Worm (Caenorhabditis elegans) whole organism, L1 larva: ENCODE data around the gene ZK938.3.

Source experiments
- C16A3.4 ChIP-seq: fragments of 150-350 bp; optimal IDR thresholded peaks from 2 replicates; lab custom pipeline; 2014; ENCODE audit warnings: missing biosample characterization, missing genetic modification characterization
- C34B4.2 ChIP-seq: sonication (generic microtip); optimal IDR thresholded peaks from 2 replicates; lab custom pipeline; 2017; ENCODE audit warnings: mild to moderate bottlenecking, missing genetic modification characterization, missing compliant biosample characterization
- F16B12.6 ChIP-seq: fragments of 150-350 bp; optimal IDR thresholded peaks from 2 replicates; lab custom pipeline; 2014; ENCODE audit warnings: missing biosample characterization, missing genetic modification characterization
- ceh-8 ChIP-seq: fragments of 200-800 bp; sonication (Bioruptor generic); optimal IDR thresholded peaks from 2 replicates; lab custom pipeline; 2018; ENCODE audit warnings: mild to moderate bottlenecking, missing genetic modification characterization, moderate library complexity, missing compliant biosample characterization
- ceh-88 ChIP-seq: fragments of 200-800 bp; sonication (Bioruptor generic); IDR thresholded peaks from 2 replicates; pipeline ENCODE4 v1.3.6; 2022; ENCODE audit warnings: missing genetic modification characterization, missing compliant biosample characterization
- ces-1 ChIP-seq: fragments of 150-350 bp; optimal IDR thresholded peaks from 2 replicates; lab custom pipeline; 2014; ENCODE audit warnings: missing biosample characterization, missing genetic modification reagents, missing genetic modification characterization
- efl-1 ChIP-seq, 4 experiments: fragments of 150-350 bp; optimal IDR thresholded peaks in 3 of 4; peaks in 1 of 4; 1 replicate in 1 of 4; 2 replicates in 3 of 4; lab custom pipeline; 2014; ENCODE audit warnings: missing biosample characterization in 2 of 4, missing genetic modification characterization in 2 of 4, missing genetic modification reagents in 2 of 4
- efl-3 ChIP-seq: fragments of 200-800 bp; sonication (Bioruptor generic); optimal IDR thresholded peaks from 2 replicates; lab custom pipeline; 2018; ENCODE audit warnings: mild to moderate bottlenecking, missing genetic modification characterization, missing compliant biosample characterization
- egl-13 ChIP-seq: sonication (generic microtip); optimal IDR thresholded peaks from 2 replicates; lab custom pipeline; 2016; ENCODE audit warnings: missing genotype, missing genetic modification reagents, missing genetic modification characterization, missing compliant biosample characterization
- elt-2 ChIP-seq: sonication (generic microtip); optimal IDR thresholded peaks from 2 replicates; lab custom pipeline; 2016; ENCODE audit warnings: missing genetic modification characterization, mild to moderate bottlenecking, inconsistent platforms, missing compliant biosample characterization, missing genetic modification reagents
- elt-3 ChIP-seq, 6 experiments: fragments of 150-350 bp in 1 of 6; sonication (generic microtip); optimal IDR thresholded peaks; 2 replicates each; lab custom pipeline; 2017 to 2018; ENCODE audit warnings: missing biosample characterization in 6 of 6, missing genetic modification characterization in 6 of 6, inconsistent platforms in 1 of 6
- ets-5 ChIP-seq: fragments of 200-800 bp; sonication (Bioruptor generic); IDR thresholded peaks from 2 replicates; pipeline ENCODE4 v1.3.6; 2022; ENCODE audit warnings: missing genetic modification characterization, missing compliant biosample characterization
- fkh-10 ChIP-seq: sonication (generic microtip); optimal IDR thresholded peaks from 2 replicates; lab custom pipeline; 2017; ENCODE audit warnings: missing biosample characterization, missing genetic modification reagents, missing genetic modification characterization
- fkh-8 ChIP-seq: sonication (generic microtip); optimal IDR thresholded peaks from 2 replicates; lab custom pipeline; 2016; ENCODE audit warnings: mild to moderate bottlenecking, missing genetic modification characterization, missing compliant biosample characterization
- fos-1 ChIP-seq: fragments of 150-350 bp; optimal IDR thresholded peaks from 2 replicates; lab custom pipeline; 2014; ENCODE audit warnings: missing biosample characterization, missing genetic modification characterization
- hlh-17 ChIP-seq: fragments of 200-800 bp; sonication (Bioruptor generic); optimal IDR thresholded peaks from 2 replicates; lab custom pipeline; 2018; ENCODE audit warnings: missing genetic modification characterization, mild to moderate bottlenecking, missing compliant biosample characterization, moderate library complexity, borderline replicate concordance
- hlh-4 ChIP-seq: sonication (generic microtip); optimal IDR thresholded peaks from 2 replicates; lab custom pipeline; 2016; ENCODE audit warnings: mild to moderate bottlenecking, missing genetic modification characterization, missing compliant biosample characterization
- hpl-2 ChIP-seq: fragments of 150-350 bp; optimal IDR thresholded peaks from 2 replicates; lab custom pipeline; 2014; ENCODE audit warnings: missing biosample characterization, missing genetic modification reagents, missing genetic modification characterization
- isw-1 ChIP-seq: fragments of 200-800 bp; sonication (Bioruptor generic); IDR thresholded peaks from 2 replicates; pipeline ENCODE4 v1.3.6; 2022; ENCODE audit warnings: missing genetic modification characterization, missing compliant biosample characterization
- jun-1 ChIP-seq: fragments of 150-350 bp; optimal IDR thresholded peaks from 2 replicates; lab custom pipeline; 2014; ENCODE audit warnings: missing biosample characterization, missing genetic modification reagents, missing genetic modification characterization
- lin-13 ChIP-seq: fragments of 150-350 bp; optimal IDR thresholded peaks from 2 replicates; lab custom pipeline; 2014; ENCODE audit warnings: missing biosample characterization, missing genetic modification reagents, missing genetic modification characterization
- lin-14 ChIP-seq: fragments of 200-800 bp; sonication (Bioruptor generic); optimal IDR thresholded peaks from 2 replicates; lab custom pipeline; 2018; ENCODE audit warnings: mild to moderate bottlenecking, missing genetic modification characterization, moderate library complexity, missing compliant biosample characterization
- lin-15B ChIP-seq: fragments of 150-350 bp; sonication (generic microtip); optimal IDR thresholded peaks from 3 replicates; lab custom pipeline; 2014; ENCODE audit warnings: missing biosample characterization, missing genetic modification characterization
- lin-35 ChIP-seq, 2 experiments: fragments of 150-350 bp; optimal IDR thresholded peaks; 2 replicates each; lab custom pipeline; 2014; ENCODE audit warnings: missing biosample characterization in 2 of 2, missing genetic modification characterization in 2 of 2, missing genetic modification reagents in 2 of 2
- lir-3 ChIP-seq: sonication (generic microtip); optimal IDR thresholded peaks from 2 replicates; lab custom pipeline; 2016; ENCODE audit warnings: mild to moderate bottlenecking, missing genetic modification characterization, moderate library complexity, missing compliant biosample characterization; ENCODE audit not compliant: poor library complexity
- lsy-2 ChIP-seq, 2 experiments: fragments of 150-350 bp; optimal IDR thresholded peaks; 2 replicates each; lab custom pipeline; 2014; ENCODE audit warnings: missing biosample characterization in 2 of 2, missing genetic modification characterization in 2 of 2
- mab-9 ChIP-seq: fragments of 200-800 bp; sonication (Bioruptor generic); IDR thresholded peaks from 2 replicates; pipeline ENCODE4 v1.3.6; 2022; ENCODE audit warnings: missing genetic modification reagents, missing genetic modification characterization, missing compliant biosample characterization
- mdl-1 ChIP-seq, 2 experiments: fragments of 150-350 bp; optimal IDR thresholded peaks; 2 replicates each; lab custom pipeline; 2014 to 2017; ENCODE audit warnings: missing biosample characterization in 2 of 2, missing genetic modification characterization in 2 of 2, inconsistent platforms in 1 of 2
- nhr-11 ChIP-seq: fragments of 150-350 bp; optimal IDR thresholded peaks from 2 replicates; lab custom pipeline; 2014; ENCODE audit warnings: missing biosample characterization, missing genetic modification characterization
- nhr-20 ChIP-seq: sonication (generic microtip); optimal IDR thresholded peaks from 2 replicates; lab custom pipeline; 2016; ENCODE audit warnings: mild to moderate bottlenecking, missing genetic modification characterization, missing compliant biosample characterization
- nhr-237 ChIP-seq: fragments of 150-350 bp; optimal IDR thresholded peaks from 2 replicates; lab custom pipeline; 2014; ENCODE audit warnings: missing biosample characterization, missing genetic modification characterization
- nhr-71 ChIP-seq: sonication (generic microtip); optimal IDR thresholded peaks from 2 replicates; lab custom pipeline; 2016; ENCODE audit warnings: mild to moderate bottlenecking, missing genetic modification characterization, moderate library complexity, missing compliant biosample characterization
- nhr-76 ChIP-seq: sonication (generic microtip); optimal IDR thresholded peaks from 2 replicates; lab custom pipeline; 2017; ENCODE audit warnings: missing biosample characterization, missing genetic modification characterization
- nhr-90 ChIP-seq: sonication (generic microtip); optimal IDR thresholded peaks from 2 replicates; lab custom pipeline; 2016; ENCODE audit warnings: mild to moderate bottlenecking, missing genetic modification characterization, missing compliant biosample characterization; ENCODE audit not compliant: poor library complexity
- pag-3 ChIP-seq: sonication (generic microtip); optimal IDR thresholded peaks from 2 replicates; lab custom pipeline; 2017; ENCODE audit warnings: missing genetic modification characterization, mild to moderate bottlenecking, missing compliant biosample characterization, antibody characterized with exemption, borderline replicate concordance; ENCODE audit not compliant: insufficient read depth
- pax-3 ChIP-seq: fragments of 200-800 bp; sonication (Bioruptor generic); optimal IDR thresholded peaks from 2 replicates; lab custom pipeline; 2018; ENCODE audit warnings: mild to moderate bottlenecking, missing genetic modification characterization, moderate library complexity, missing compliant biosample characterization
- pqm-1 ChIP-seq: sonication (generic microtip); optimal IDR thresholded peaks from 3 replicates; lab custom pipeline; 2017; ENCODE audit warnings: missing biosample characterization, missing genetic modification characterization
- snpc-4 ChIP-seq: fragments of 150-350 bp; optimal IDR thresholded peaks from 2 replicates; lab custom pipeline; 2014; ENCODE audit warnings: missing biosample characterization, missing genetic modification characterization
- sptf-1 ChIP-seq: fragments of 150-350 bp; optimal IDR thresholded peaks from 2 replicates; lab custom pipeline; 2014; ENCODE audit warnings: missing biosample characterization, missing genetic modification characterization
- sup-37 ChIP-seq: fragments of 200-800 bp; sonication (Bioruptor generic); optimal IDR thresholded peaks from 2 replicates; lab custom pipeline; 2018; ENCODE audit warnings: mild to moderate bottlenecking, missing genetic modification characterization, missing compliant biosample characterization
- unc-130 ChIP-seq: fragments of 150-350 bp; optimal IDR thresholded peaks from 2 replicates; lab custom pipeline; 2017; ENCODE audit warnings: missing biosample characterization, missing genetic modification characterization, inconsistent platforms
- unc-86 ChIP-seq: sonication (generic microtip); optimal IDR thresholded peaks from 2 replicates; lab custom pipeline; 2016; ENCODE audit warnings: missing genetic modification characterization, missing compliant biosample characterization
- vab-15 ChIP-seq: sonication (generic microtip); optimal IDR thresholded peaks from 2 replicates; lab custom pipeline; 2017; ENCODE audit warnings: missing genotype, mild to moderate bottlenecking, missing genetic modification characterization, missing compliant biosample characterization
- xbp-1 ChIP-seq: sonication (generic microtip); optimal IDR thresholded peaks from 2 replicates; lab custom pipeline; 2016; ENCODE audit warnings: missing genetic modification characterization, missing compliant biosample characterization
- zag-1 ChIP-seq: fragments of 150-350 bp; optimal IDR thresholded peaks from 2 replicates; lab custom pipeline; 2014; ENCODE audit warnings: missing biosample characterization, missing genetic modification characterization
- ztf-4 ChIP-seq: fragments of 150-350 bp; optimal IDR thresholded peaks from 2 replicates; lab custom pipeline; 2014; ENCODE audit warnings: missing biosample characterization, missing genetic modification characterization

ZK938.3 gene

ce11 chrII:9797664-9798063 is 36.1 kb downstream of the ZK938.3 start, which contains the start of gene cyp-13A4:
TSS of gene cyp-13A4 (minus strand) at chrII:9797740.
- TF ChIP-seq fkh-10 (GFP tag; lab: Kevin White, UChicago), result no peak
- TF ChIP-seq nhr-11 (tag; lab: Kevin White, UChicago), result no peak
- TF ChIP-seq nhr-76 (tag; lab: Kevin White, UChicago), result no peak
- TF ChIP-seq mab-9 (GFP tag; lab: Robert Waterston, UW), result no peak
- TF ChIP-seq nhr-237 (tag; lab: Kevin White, UChicago), result no peak
- TF ChIP-seq sptf-1 (tag; lab: Kevin White, UChicago), result no peak
- no peak for TF ChIP-seq pax-3 (tag; lab: Kevin White, UChicago)
- TF ChIP-seq ceh-88 (GFP tag; lab: Robert Waterston, UW), result no peak
- no peak for TF ChIP-seq elt-2 (tag; lab: Kevin White, UChicago)
- TF ChIP-seq mdl-1 (tag; optimal IDR thresholded peaks at IDR 0.05; lab: Kevin White, UChicago), result no peak
- TF ChIP-seq lir-3 (tag; lab: Kevin White, UChicago), result no peak
- TF ChIP-seq ets-5 (GFP tag; lab: Robert Waterston, UW), result no peak
- TF ChIP-seq sup-37 (GFP tag; lab: Kevin White, UChicago), result no peak

DNA sequence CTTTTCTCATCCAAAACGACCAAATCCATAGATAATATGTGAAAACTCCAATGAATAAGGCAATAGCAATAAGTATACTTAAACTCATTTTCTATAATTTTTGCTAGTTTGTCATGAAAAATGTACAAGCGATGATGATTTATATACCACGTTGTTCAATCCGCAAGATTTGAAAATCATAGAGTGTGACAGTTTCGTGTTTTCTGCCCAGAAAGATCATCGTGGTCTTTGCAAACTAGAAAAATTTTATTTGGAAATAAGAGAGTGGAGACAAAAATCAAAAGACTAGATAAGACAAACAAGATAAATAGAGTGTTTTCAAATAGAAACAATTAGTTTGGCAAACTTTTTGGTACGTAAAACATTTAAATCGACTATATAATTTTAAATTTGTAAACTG is 40.6 kb downstream of the ZK938.3 start, which contains the start of gene cyp-13A3:
Gene cyp-13A3, minus strand, starts transcription at position 101 of the 400 bp plus-strand sequence.
- no peak for TF ChIP-seq unc-86 (tag; lab: Kevin White, UChicago)
- no peak for TF ChIP-seq hlh-4 (tag; lab: Kevin White, UChicago)
- no peak for TF ChIP-seq nhr-71
- TF ChIP-seq efl-3 (GFP tag; lab: Kevin White, UChicago), result no peak
- TF ChIP-seq nhr-20 (tag; lab: Kevin White, UChicago), result peak; percentile 70
- TF ChIP-seq snpc-4 (tag; lab: Kevin White, UChicago), result no peak
- no peak for TF ChIP-seq egl-13

- TF ChIP-seq C34B4.2 (tag; lab: Kevin White, UChicago), result no peak
- no peak for TF ChIP-seq nhr-11 (tag; lab: Kevin White, UChicago)
- TF ChIP-seq pqm-1, result peak; percentile 81
- TF ChIP-seq lsy-2 (tag; optimal IDR thresholded peaks at IDR 0.05; lab: Kevin White, UChicago), result no peak
- no peak for TF ChIP-seq C16A3.4 (tag; lab: Kevin White, UChicago)
- no peak for TF ChIP-seq fos-1 (tag; lab: Kevin White, UChicago)
- TF ChIP-seq efl-3 (GFP tag; lab: Kevin White, UChicago), result no peak
- no peak for TF ChIP-seq xbp-1
- no peak for TF ChIP-seq mab-9 (GFP tag; lab: Robert Waterston, UW)
- no peak for TF ChIP-seq pag-3 (tag; lab: Kevin White, UChicago)
- peak; percentile 40 for TF ChIP-seq nhr-71
- peak; percentile 32 for TF ChIP-seq jun-1 (tag; lab: Kevin White, UChicago)
- TF ChIP-seq ceh-8 (GFP tag; lab: Kevin White, UChicago), result no peak
- TF ChIP-seq efl-1 (optimal IDR thresholded peaks at IDR 0.05; lab: Kevin White, UChicago), result no peak
- peak in 1 of 2 experiments; percentile 4 for TF ChIP-seq efl-1 (GFP tag; optimal IDR thresholded peaks at IDR 0.05 in 1 of 2; lab: Kevin White, UChicago)
- no peak for TF ChIP-seq fkh-10 (GFP tag; lab: Kevin White, UChicago)
- TF ChIP-seq lin-13 (GFP tag; lab: Kevin White, UChicago), result no peak
- TF ChIP-seq sptf-1 (tag; lab: Kevin White, UChicago), result no peak
- TF ChIP-seq ces-1 (GFP tag; lab: Kevin White, UChicago), result no peak
- TF ChIP-seq nhr-90, result peak; percentile 14
- no peak for TF ChIP-seq egl-13
- no peak for TF ChIP-seq hlh-17
- TF ChIP-seq lir-3 (tag; lab: Kevin White, UChicago), result no peak
- TF ChIP-seq elt-3 (tag; optimal IDR thresholded peaks at IDR 0.05; lab: Kevin White, UChicago), result no peak
- no peak for TF ChIP-seq pax-3 (tag; lab: Kevin White, UChicago)
- TF ChIP-seq nhr-20 (tag; lab: Kevin White, UChicago), result peak; percentile 62
- TF ChIP-seq ets-5 (GFP tag; lab: Robert Waterston, UW), result no peak
- no peak for TF ChIP-seq hpl-2 (GFP tag; lab: Kevin White, UChicago)
- TF ChIP-seq ztf-4 (tag; lab: Kevin White, UChicago), result no peak
- TF ChIP-seq isw-1 (GFP tag; lab: Robert Waterston, UW), result no peak
- TF ChIP-seq F16B12.6 (tag; lab: Kevin White, UChicago), result no peak
- peak; percentile 31 for TF ChIP-seq lin-14 (GFP tag; lab: Kevin White, UChicago)
- peak in 1 of 2 experiments; percentile 45 for TF ChIP-seq lin-35 (GFP tag; optimal IDR thresholded peaks at IDR 0.05; lab: Kevin White, UChicago)
- TF ChIP-seq zag-1 (tag; lab: Kevin White, UChicago), result no peak
- TF ChIP-seq vab-15 (tag; lab: Kevin White, UChicago), result no peak
- TF ChIP-seq lin-15B, result no peak
- TF ChIP-seq unc-130, result no peak
- TF ChIP-seq fkh-8 (tag; lab: Kevin White, UChicago), result no peak
These were observed 42.6 kb downstream of the ZK938.3 start for ce11 chrII:9791185-9791584.
